Worm (Caenorhabditis elegans) whole organism, L3 larva: ENCODE data around the gene ZK616.3.

Source experiments
- ZK546.5 ChIP-seq: sonication (generic microtip); optimal IDR thresholded peaks from 2 replicates; lab custom pipeline; 2017; ENCODE audit warnings: missing biosample characterization, missing genetic modification characterization
- ceh-28 ChIP-seq: fragments of 150-350 bp; optimal IDR thresholded peaks from 2 replicates; lab custom pipeline; 2014; ENCODE audit warnings: missing biosample characterization, missing genetic modification reagents, missing genetic modification characterization
- lin-15B ChIP-seq: fragments of 150-350 bp; optimal IDR thresholded peaks from 2 replicates; lab custom pipeline; 2014; ENCODE audit warnings: missing biosample characterization, missing genetic modification characterization
- lsy-12 ChIP-seq: sonication (generic microtip); optimal IDR thresholded peaks from 2 replicates; lab custom pipeline; 2016; ENCODE audit warnings: mild to moderate bottlenecking, missing genetic modification characterization, missing compliant biosample characterization
- nhr-25 ChIP-seq: sonication (generic microtip); optimal IDR thresholded peaks from 2 replicates; lab custom pipeline; 2017; ENCODE audit warnings: missing biosample characterization, missing genetic modification characterization
- nhr-76 ChIP-seq: fragments of 150-350 bp; sonication (generic microtip); optimal IDR thresholded peaks from 5 replicates; lab custom pipeline; 2014; ENCODE audit warnings: missing biosample characterization, missing genetic modification characterization
- pha-4 ChIP-seq: fragments of 150-350 bp; optimal IDR thresholded peaks from 2 replicates; lab custom pipeline; 2014; ENCODE audit warnings: missing biosample characterization, missing genetic modification reagents, missing genetic modification characterization
- unc-62 ChIP-seq: fragments of 150-350 bp; sonication (generic microtip); optimal IDR thresholded peaks from 4 replicates; lab custom pipeline; 2014; ENCODE audit warnings: missing biosample characterization, missing genetic modification reagents, missing genetic modification characterization

DNA sequence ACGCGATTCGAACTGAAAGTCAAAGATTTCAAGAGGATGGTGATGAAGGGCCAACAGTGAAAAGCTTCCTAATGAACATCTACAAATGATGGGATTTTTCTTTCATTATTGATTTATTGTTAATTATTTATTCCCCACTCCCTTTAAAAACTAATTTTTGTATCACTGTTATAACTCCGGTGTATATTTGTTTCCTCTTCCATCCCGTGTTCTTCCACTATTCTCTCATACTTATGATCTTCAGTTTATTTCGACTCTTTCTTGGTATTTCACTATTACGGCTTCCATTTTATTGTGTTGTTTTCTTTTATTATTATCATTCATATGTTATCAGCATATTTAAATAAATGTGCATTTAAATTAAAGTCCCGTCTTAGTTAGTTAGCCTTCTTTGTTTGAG, 22.5 kb upstream of the ZK616.3 start:
- TF ChIP-seq nhr-76 (no peak), lin-15B (tag; lab: Kevin White, UChicago) (no peak), lsy-12 (tag; lab: Kevin White, UChicago) (no peak), unc-62 (GFP tag; lab: Kevin White, UChicago) (no peak), ZK546.5 (tag; lab: Kevin White, UChicago) (no peak), pha-4 (tag; lab: Kevin White, UChicago) (no peak), ceh-28 (tag; lab: Kevin White, UChicago) (peak; percentile 27), nhr-25 (no peak)
